Fruit fly (Drosophila melanogaster) S2 (cell line): ENCODE data around the gene Stt3B.

Source experiments
- CG8478 ChIP-seq: fragments of >200 bp; optimal IDR thresholded peaks from 2 replicates; lab custom pipeline; 2018
- CTCF ChIP-seq, 2 experiments: fragments of >200 bp; optimal IDR thresholded peaks; 2 replicates each; lab custom pipeline; 2018

DNA sequence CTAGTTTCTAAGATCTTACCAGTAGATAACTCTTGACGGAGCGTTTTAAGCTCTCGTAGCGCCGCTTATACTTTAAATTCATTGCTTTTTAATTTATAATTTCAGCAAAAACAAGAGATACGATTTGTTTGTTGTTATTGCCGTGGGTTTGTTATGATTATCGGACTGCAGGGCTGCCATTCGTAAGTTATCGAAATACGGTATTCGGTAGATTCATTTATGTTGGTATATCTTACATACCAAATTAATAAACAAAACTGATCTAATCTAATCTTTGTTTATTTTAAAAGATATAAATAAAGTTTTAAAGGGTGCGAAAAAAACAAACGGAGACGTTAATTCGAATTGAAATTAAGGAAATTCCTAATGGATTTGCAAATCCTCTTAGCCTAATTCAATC, 13.4 kb downstream of the Stt3B start, which contains the start of the genes CG31111 and stac:
- TF ChIP-seq CG8478 (lab: Kevin White, UChicago) (no peak), CTCF (optimal IDR thresholded peaks at IDR 0.05; lab: Kevin White, UChicago) (no peak)
